Fruit fly (Drosophila melanogaster): ENCODE data around the gene CG5645.

CG5645 gene

dm6 chr3L:12139232-12139698 lies 2.8 kb upstream of the CG5645 start (continued):
- TF ChIP-seq Hr3 (GFP tag; optimal IDR thresholded peaks at IDR 0.05) (peak; percentile 16), btn (GFP tag; optimal IDR thresholded peaks at IDR 0.05) (no peak), CG42726 (GFP tag; IDR thresholded peaks at IDR 0.05; ENCODE audit: partially characterized antibody) (no peak), kay (GFP tag; optimal IDR thresholded peaks at IDR 0.05) (no peak), CG15269 (tag; optimal IDR thresholded peaks at IDR 0.05) (peak; percentile 66), CG7357 (GFP tag; IDR thresholded peaks at IDR 0.05) (no peak), sd (tag; optimal IDR thresholded peaks at IDR 0.05) (no peak), Antp (GFP tag; optimal IDR thresholded peaks at IDR 0.05) (peak; percentile 38), abd-A (tag; optimal IDR thresholded peaks at IDR 0.05) (no peak), CG17568 (GFP tag; optimal IDR thresholded peaks at IDR 0.05) (no peak), Hr78 (GFP tag; optimal IDR thresholded peaks at IDR 0.05) (no peak), wor (GFP tag; IDR thresholded peaks at IDR 0.05) (no peak), tgo (GFP tag; IDR thresholded peaks at IDR 0.05) (peak; percentile 50; the same call in 2 of the 3 replicates), zen2 (GFP tag; IDR thresholded peaks at IDR 0.05; ENCODE audit: partially characterized antibody) (no peak), Xbp1 (GFP tag; optimal IDR thresholded peaks at IDR 0.05) (peak; percentile 60), Dfd (GFP tag; optimal IDR thresholded peaks at IDR 0.05) (no peak), HLHmδ (GFP tag; optimal IDR thresholded peaks at IDR 0.05) (no peak), Lhr (GFP tag; optimal IDR thresholded peaks at IDR 0.05) (no peak), CG9876 (GFP tag; optimal IDR thresholded peaks at IDR 0.05) (no peak), Gug (GFP tag; IDR thresholded peaks at IDR 0.05) (no peak; the same call in 3 of the 4 replicates), Dip2 (GFP tag; IDR thresholded peaks at IDR 0.05) (no peak), HLH54F (GFP tag; optimal IDR thresholded peaks at IDR 0.05) (peak; percentile 47), eyg (GFP tag; optimal IDR thresholded peaks at IDR 0.05) (no peak), Mad (GFP tag; optimal IDR thresholded peaks at IDR 0.05) (no peak), CG2202 (tag; optimal IDR thresholded peaks at IDR 0.05) (peak; percentile 3), CG2116 (GFP tag; optimal IDR thresholded peaks at IDR 0.05) (no peak), gro (GFP tag; optimal IDR thresholded peaks at IDR 0.05) (peak; percentile 56), salm (tag; optimal IDR thresholded peaks at IDR 0.05) (peak; percentile 20), CG9932 (GFP tag; IDR thresholded peaks at IDR 0.05) (no peak; the same call in 1 of the 2 replicates), tup (GFP tag; optimal IDR thresholded peaks at IDR 0.05) (no peak), CG11723 (GFP tag; optimal IDR thresholded peaks at IDR 0.05) (peak; percentile 20), CrebB (tag; optimal IDR thresholded peaks at IDR 0.05) (peak; percentile 7), cas (GFP tag; IDR thresholded peaks at IDR 0.05) (no peak), CG4360 (GFP tag; IDR thresholded peaks at IDR 0.05) (no peak), NC2β (GFP tag; optimal IDR thresholded peaks at IDR 0.05) (no peak), stwl (tag; optimal IDR thresholded peaks at IDR 0.05) (no peak), al (GFP tag; IDR thresholded peaks at IDR 0.05) (0 out of 2 replicates have a peak, but pooled peaks have one; percentile 11), CG7928 (GFP tag; optimal IDR thresholded peaks at IDR 0.05) (no peak), gem (tag; optimal IDR thresholded peaks at IDR 0.05) (peak; percentile 75), Ssrp (tag; optimal IDR thresholded peaks at IDR 0.05) (peak; percentile 40), bbx (GFP tag; IDR thresholded peaks at IDR 0.05; ENCODE audit: partially characterized antibody) (no peak), CG4707 (GFP tag; optimal IDR thresholded peaks at IDR 0.05) (no peak), Oaz (GFP tag; IDR thresholded peaks at IDR 0.05) (no peak), CG13894 (tag; optimal IDR thresholded peaks at IDR 0.05) (no peak), dysf (GFP tag; IDR thresholded peaks at IDR 0.05) (peak; percentile 70), gsb (GFP tag; IDR thresholded peaks at IDR 0.05) (no peak), CG9215 (GFP tag; IDR thresholded peaks at IDR 0.05) (no peak), CG11093 (GFP tag; IDR thresholded peaks at IDR 0.05) (0 out of 3 replicates have a peak, but pooled peaks have one; percentile 22), CG17328 (GFP tag; IDR thresholded peaks at IDR 0.05) (0 out of 2 replicates have a peak, but pooled peaks have one; percentile 26), Hey (tag; optimal IDR thresholded peaks at IDR 0.05) (no peak), nom (GFP tag; optimal IDR thresholded peaks at IDR 0.05) (no peak)
